Worm (Caenorhabditis elegans) whole organism, L4 larva: ENCODE data around the gene C07A9.12.

ENCODE experiments used
- aly-2 ChIP-seq: sonication (generic microtip); optimal IDR thresholded peaks from 2 replicates; lab custom pipeline; 2018; ENCODE audit warnings: missing biosample characterization, missing genetic modification characterization
- daf-12 ChIP-seq: fragments of 150-350 bp; optimal IDR thresholded peaks from 2 replicates; lab custom pipeline; 2014; ENCODE audit warnings: missing biosample characterization, missing genetic modification reagents, missing genetic modification characterization
- dmd-6 ChIP-seq: fragments of 200-800 bp; sonication (Bioruptor generic); IDR thresholded peaks from 2 replicates; pipeline ENCODE4 v1.3.6; 2022; ENCODE audit warnings: missing genetic modification reagents, missing genetic modification characterization, missing compliant biosample characterization
- lin-1 ChIP-seq: fragments of 200-800 bp; sonication (Bioruptor generic); IDR thresholded peaks from 2 replicates; pipeline ENCODE4 v1.3.6; 2022; ENCODE audit warnings: missing genetic modification reagents, missing genetic modification characterization, missing compliant biosample characterization
- lin-13 ChIP-seq: fragments of 150-350 bp; optimal IDR thresholded peaks from 2 replicates; lab custom pipeline; 2014; ENCODE audit warnings: missing biosample characterization, missing genetic modification reagents, missing genetic modification characterization
- mes-2 ChIP-seq: sonication (generic microtip); optimal IDR thresholded peaks from 2 replicates; lab custom pipeline; 2016; ENCODE audit warnings: missing genotype, mild to moderate bottlenecking, missing genetic modification characterization, missing compliant biosample characterization; ENCODE audit not compliant: poor library complexity, severe bottlenecking
- nhr-237 ChIP-seq: sonication (generic microtip); optimal IDR thresholded peaks from 2 replicates; lab custom pipeline; 2017; ENCODE audit warnings: missing biosample characterization, missing genetic modification characterization
- nhr-77 ChIP-seq: fragments of 150-350 bp; optimal IDR thresholded peaks from 2 replicates; lab custom pipeline; 2014; ENCODE audit warnings: missing biosample characterization, missing genetic modification characterization
- sdz-12 ChIP-seq: fragments of 200-800 bp; sonication (Bioruptor generic); optimal IDR thresholded peaks from 2 replicates; lab custom pipeline; 2018; ENCODE audit warnings: mild to moderate bottlenecking, missing genetic modification characterization, missing compliant biosample characterization
- snpc-4 ChIP-seq: fragments of 150-350 bp; optimal IDR thresholded peaks from 2 replicates; lab custom pipeline; 2014; ENCODE audit warnings: missing biosample characterization, missing genetic modification characterization
- unc-39 ChIP-seq: sonication (generic microtip); optimal IDR thresholded peaks from 2 replicates; lab custom pipeline; 2017; ENCODE audit warnings: missing biosample characterization, missing genetic modification characterization
- unc-62 ChIP-seq, 3 experiments: fragments of 150-350 bp in 1 of 3; sonication (generic microtip); optimal IDR thresholded peaks in 2 of 3; peaks in 1 of 3; 1 replicate in 1 of 3; 2 replicates in 2 of 3; lab custom pipeline; 2014 to 2017; ENCODE audit warnings: missing biosample characterization in 3 of 3, missing genetic modification characterization in 3 of 3, missing genetic modification reagents in 3 of 3, missing genotype in 1 of 3
- zfp-3 ChIP-seq: fragments of 200-800 bp; sonication (Bioruptor generic); conservative IDR thresholded peaks from 2 replicates; pipeline ENCODE4 v1.3.6; 2022; ENCODE audit warnings: missing genetic modification reagents, missing genetic modification characterization, missing compliant biosample characterization

DNA sequence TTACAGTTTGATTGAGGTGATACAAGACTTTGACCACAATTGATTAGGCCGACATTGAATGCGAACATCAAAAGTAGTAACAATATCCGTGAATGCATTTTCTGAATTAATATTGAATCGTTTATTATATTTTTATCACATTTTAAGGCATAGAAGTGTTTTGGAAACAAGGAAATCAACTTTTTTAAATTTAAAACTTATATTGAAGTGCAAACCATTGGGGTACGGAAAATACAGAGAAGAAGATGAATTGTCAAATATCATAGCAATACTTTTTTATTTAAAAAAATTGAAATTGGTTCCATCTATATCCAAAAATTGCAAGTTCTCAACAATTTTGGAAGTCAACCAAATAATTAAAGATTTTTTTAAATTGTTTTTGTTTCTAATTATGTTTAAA is 15.9 kb upstream of the C07A9.12 start, which contains the start of gene T05G5.1:
- no peak for TF ChIP-seq sdz-12 (GFP tag; lab: Kevin White, UChicago)
- TF ChIP-seq zfp-3 (GFP tag; lab: Robert Waterston, UW): no peak
- no peak for TF ChIP-seq nhr-237 (tag; lab: Kevin White, UChicago)
- TF ChIP-seq snpc-4 (tag; lab: Kevin White, UChicago): no peak
- TF ChIP-seq unc-62 (GFP tag; optimal IDR thresholded peaks at IDR 0.05 in 1 of 2; lab: Kevin White, UChicago): no peak
- no peak for TF ChIP-seq unc-62 (tag; optimal IDR thresholded peaks at IDR 0.05; lab: Kevin White, UChicago)
- no peak for TF ChIP-seq aly-2 (tag; lab: Kevin White, UChicago)
- no peak for TF ChIP-seq lin-13
- no peak for TF ChIP-seq unc-39 (tag; lab: Kevin White, UChicago)
- no peak for TF ChIP-seq mes-2 (tag; lab: Kevin White, UChicago)
- no peak for TF ChIP-seq lin-1
- no peak for TF ChIP-seq nhr-77 (tag; lab: Kevin White, UChicago)
- TF ChIP-seq daf-12 (tag; lab: Kevin White, UChicago): no peak
- TF ChIP-seq dmd-6 (GFP tag; lab: Robert Waterston, UW): no peak
